Worm (Caenorhabditis elegans) whole organism, L1 larva: ENCODE data around the gene Y79H2A.4.

Experiments
- C04F5.9 ChIP-seq: sonication (generic microtip); optimal IDR thresholded peaks from 2 replicates; lab custom pipeline; 2016; ENCODE audit warnings: missing genetic modification characterization, missing compliant biosample characterization
- blmp-1 ChIP-seq: fragments of 150-350 bp; optimal IDR thresholded peaks from 2 replicates; lab custom pipeline; 2014; ENCODE audit warnings: missing biosample characterization, missing genetic modification characterization
- ceh-82 ChIP-seq, 3 experiments: fragments of 150-350 bp in 1 of 3; sonication (generic microtip) in 2 of 3; optimal IDR thresholded peaks; 2 replicates each; lab custom pipeline; 2014 to 2017; ENCODE audit warnings: missing biosample characterization in 3 of 3, missing genetic modification characterization in 3 of 3
- ceh-90 ChIP-seq: sonication (generic microtip); optimal IDR thresholded peaks from 2 replicates; lab custom pipeline; 2016; ENCODE audit warnings: missing genetic modification characterization, missing compliant biosample characterization
- ces-1 ChIP-seq: fragments of 150-350 bp; optimal IDR thresholded peaks from 2 replicates; lab custom pipeline; 2014; ENCODE audit warnings: missing biosample characterization, missing genetic modification reagents, missing genetic modification characterization
- dpl-1 ChIP-seq, 3 experiments: fragments of 150-350 bp in 2 of 3; sonication (generic microtip) in 1 of 3; optimal IDR thresholded peaks; 2 replicates each; lab custom pipeline; 2014 to 2017; ENCODE audit warnings: missing biosample characterization in 3 of 3, missing genetic modification characterization in 3 of 3, missing genetic modification reagents in 3 of 3
- efl-1 ChIP-seq, 4 experiments: fragments of 150-350 bp; optimal IDR thresholded peaks in 3 of 4; peaks in 1 of 4; 1 replicate in 1 of 4; 2 replicates in 3 of 4; lab custom pipeline; 2014; ENCODE audit warnings: missing biosample characterization in 2 of 4, missing genetic modification characterization in 2 of 4, missing genetic modification reagents in 2 of 4
- efl-3 ChIP-seq: fragments of 200-800 bp; sonication (Bioruptor generic); optimal IDR thresholded peaks from 2 replicates; lab custom pipeline; 2018; ENCODE audit warnings: mild to moderate bottlenecking, missing genetic modification characterization, missing compliant biosample characterization
- elt-2 ChIP-seq: sonication (generic microtip); optimal IDR thresholded peaks from 2 replicates; lab custom pipeline; 2016; ENCODE audit warnings: missing genetic modification characterization, mild to moderate bottlenecking, inconsistent platforms, missing compliant biosample characterization, missing genetic modification reagents
- elt-3 ChIP-seq, 6 experiments: fragments of 150-350 bp in 1 of 6; sonication (generic microtip); optimal IDR thresholded peaks; 2 replicates each; lab custom pipeline; 2017 to 2018; ENCODE audit warnings: missing biosample characterization in 6 of 6, missing genetic modification characterization in 6 of 6, inconsistent platforms in 1 of 6
- fkh-10 ChIP-seq: sonication (generic microtip); optimal IDR thresholded peaks from 2 replicates; lab custom pipeline; 2017; ENCODE audit warnings: missing biosample characterization, missing genetic modification reagents, missing genetic modification characterization
- grh-1 ChIP-seq: fragments of 200-800 bp; sonication (Bioruptor generic); IDR thresholded peaks from 2 replicates; pipeline ENCODE4 v1.3.6; 2022; ENCODE audit warnings: missing genetic modification reagents, missing genetic modification characterization, missing compliant biosample characterization
- irx-1 ChIP-seq: sonication (generic microtip); optimal IDR thresholded peaks from 2 replicates; lab custom pipeline; 2016; ENCODE audit warnings: missing genetic modification characterization, missing compliant biosample characterization
- lin-14 ChIP-seq: fragments of 200-800 bp; sonication (Bioruptor generic); optimal IDR thresholded peaks from 2 replicates; lab custom pipeline; 2018; ENCODE audit warnings: mild to moderate bottlenecking, missing genetic modification characterization, moderate library complexity, missing compliant biosample characterization
- lin-15B ChIP-seq: fragments of 150-350 bp; sonication (generic microtip); optimal IDR thresholded peaks from 3 replicates; lab custom pipeline; 2014; ENCODE audit warnings: missing biosample characterization, missing genetic modification characterization
- lin-35 ChIP-seq, 2 experiments: fragments of 150-350 bp; optimal IDR thresholded peaks; 2 replicates each; lab custom pipeline; 2014; ENCODE audit warnings: missing biosample characterization in 2 of 2, missing genetic modification characterization in 2 of 2, missing genetic modification reagents in 2 of 2
- lin-39 ChIP-seq: fragments of 150-350 bp; optimal IDR thresholded peaks from 2 replicates; lab custom pipeline; 2014; ENCODE audit warnings: missing biosample characterization, missing genetic modification reagents, missing genetic modification characterization
- lsy-2 ChIP-seq, 2 experiments: fragments of 150-350 bp; optimal IDR thresholded peaks; 2 replicates each; lab custom pipeline; 2014; ENCODE audit warnings: missing biosample characterization in 2 of 2, missing genetic modification characterization in 2 of 2
- mdl-1 ChIP-seq, 2 experiments: fragments of 150-350 bp; optimal IDR thresholded peaks; 2 replicates each; lab custom pipeline; 2014 to 2017; ENCODE audit warnings: missing biosample characterization in 2 of 2, missing genetic modification characterization in 2 of 2, inconsistent platforms in 1 of 2
- mep-1 ChIP-seq: fragments of 150-350 bp; optimal IDR thresholded peaks from 2 replicates; lab custom pipeline; 2014; ENCODE audit warnings: missing biosample characterization, missing genetic modification characterization
- nhr-11 ChIP-seq: fragments of 150-350 bp; optimal IDR thresholded peaks from 2 replicates; lab custom pipeline; 2014; ENCODE audit warnings: missing biosample characterization, missing genetic modification characterization
- nhr-20 ChIP-seq: sonication (generic microtip); optimal IDR thresholded peaks from 2 replicates; lab custom pipeline; 2016; ENCODE audit warnings: mild to moderate bottlenecking, missing genetic modification characterization, missing compliant biosample characterization
- nhr-28 ChIP-seq: fragments of 150-350 bp; optimal IDR thresholded peaks from 2 replicates; lab custom pipeline; 2014; ENCODE audit warnings: missing biosample characterization, missing genetic modification characterization
- nhr-71 ChIP-seq: sonication (generic microtip); optimal IDR thresholded peaks from 2 replicates; lab custom pipeline; 2016; ENCODE audit warnings: mild to moderate bottlenecking, missing genetic modification characterization, moderate library complexity, missing compliant biosample characterization
- nhr-84 ChIP-seq: sonication (generic microtip); optimal IDR thresholded peaks from 2 replicates; lab custom pipeline; 2017; ENCODE audit warnings: missing biosample characterization, missing genetic modification characterization
- nhr-85 ChIP-seq: sonication (generic microtip); peaks from one replicate; lab custom pipeline; 2016; ENCODE audit warnings: missing genetic modification characterization, inconsistent platforms, missing compliant biosample characterization
- nhr-90 ChIP-seq: sonication (generic microtip); optimal IDR thresholded peaks from 2 replicates; lab custom pipeline; 2016; ENCODE audit warnings: mild to moderate bottlenecking, missing genetic modification characterization, missing compliant biosample characterization; ENCODE audit not compliant: poor library complexity
- pag-3 ChIP-seq: sonication (generic microtip); optimal IDR thresholded peaks from 2 replicates; lab custom pipeline; 2017; ENCODE audit warnings: missing genetic modification characterization, mild to moderate bottlenecking, missing compliant biosample characterization, antibody characterized with exemption, borderline replicate concordance; ENCODE audit not compliant: insufficient read depth
- rnt-1 ChIP-seq: sonication (generic microtip); optimal IDR thresholded peaks from 2 replicates; lab custom pipeline; 2016; ENCODE audit warnings: mild to moderate bottlenecking, missing genetic modification characterization, moderate library complexity, missing compliant biosample characterization
- skn-1 ChIP-seq: fragments of 150-350 bp; optimal IDR thresholded peaks from 2 replicates; lab custom pipeline; 2014; ENCODE audit warnings: missing biosample characterization, missing genetic modification characterization
- snu-23 ChIP-seq: sonication (generic microtip); optimal IDR thresholded peaks from 2 replicates; lab custom pipeline; 2016; ENCODE audit warnings: missing genetic modification characterization, missing compliant biosample characterization
- sox-4 ChIP-seq: sonication (generic microtip); optimal IDR thresholded peaks from 2 replicates; lab custom pipeline; 2016; ENCODE audit warnings: missing genetic modification characterization, missing compliant biosample characterization
- sptf-1 ChIP-seq: fragments of 150-350 bp; optimal IDR thresholded peaks from 2 replicates; lab custom pipeline; 2014; ENCODE audit warnings: missing biosample characterization, missing genetic modification characterization
- swsn-7 ChIP-seq: sonication (generic microtip); optimal IDR thresholded peaks from 2 replicates; lab custom pipeline; 2016; ENCODE audit warnings: missing genetic modification characterization, missing compliant biosample characterization
- tlp-1 ChIP-seq: fragments of 150-350 bp; optimal IDR thresholded peaks from 2 replicates; lab custom pipeline; 2014; ENCODE audit warnings: missing biosample characterization, missing genetic modification characterization
- unc-130 ChIP-seq: fragments of 150-350 bp; optimal IDR thresholded peaks from 2 replicates; lab custom pipeline; 2017; ENCODE audit warnings: missing biosample characterization, missing genetic modification characterization, inconsistent platforms
- unc-86 ChIP-seq: sonication (generic microtip); optimal IDR thresholded peaks from 2 replicates; lab custom pipeline; 2016; ENCODE audit warnings: missing genetic modification characterization, missing compliant biosample characterization
- xbp-1 ChIP-seq: sonication (generic microtip); optimal IDR thresholded peaks from 2 replicates; lab custom pipeline; 2016; ENCODE audit warnings: missing genetic modification characterization, missing compliant biosample characterization
- ztf-11 ChIP-seq, 2 experiments: sonication (generic microtip); optimal IDR thresholded peaks; 2 replicates each; lab custom pipeline; 2016 to 2017; ENCODE audit warnings: missing genetic modification characterization in 2 of 2, missing biosample characterization in 1 of 2, missing compliant biosample characterization in 1 of 2
- ztf-4 ChIP-seq: fragments of 150-350 bp; optimal IDR thresholded peaks from 2 replicates; lab custom pipeline; 2014; ENCODE audit warnings: missing biosample characterization, missing genetic modification characterization

The Y79H2A.4 gene

ce11 chrIII:12015611-12016010, 25.5 kb upstream of the Y79H2A.4 start:
- TF ChIP-seq pag-3 (tag; lab: Kevin White, UChicago), result peak; percentile 62
- peak in 1 of 2 experiments; percentile 44 for TF ChIP-seq lin-35 (GFP tag; optimal IDR thresholded peaks at IDR 0.05; lab: Kevin White, UChicago)
- TF ChIP-seq nhr-85 (tag; lab: Kevin White, UChicago), result peak; percentile 77
- peak; percentile 58 for TF ChIP-seq nhr-20 (tag; lab: Kevin White, UChicago)
- peak; percentile 31 for TF ChIP-seq skn-1
- no peak for TF ChIP-seq lin-15B (tag; lab: Kevin White, UChicago)
- TF ChIP-seq snu-23 (GFP tag; lab: Kevin White, UChicago), result peak; percentile 61
- no peak for TF ChIP-seq ceh-82 (tag; optimal IDR thresholded peaks at IDR 0.05; lab: Kevin White, UChicago)
- TF ChIP-seq efl-1 (optimal IDR thresholded peaks at IDR 0.05; lab: Kevin White, UChicago), result peak in 1 of 2 experiments; percentile 5
- no peak for TF ChIP-seq efl-1 (GFP tag; optimal IDR thresholded peaks at IDR 0.05 in 1 of 2; lab: Kevin White, UChicago)
- peak in 1 of 2 experiments; percentile 15 for TF ChIP-seq mdl-1 (tag; optimal IDR thresholded peaks at IDR 0.05; lab: Kevin White, UChicago)
- peak; percentile 31 for TF ChIP-seq nhr-71 (tag; lab: Kevin White, UChicago)
- TF ChIP-seq fkh-10 (GFP tag; lab: Kevin White, UChicago), result no peak
- TF ChIP-seq lsy-2 (tag; optimal IDR thresholded peaks at IDR 0.05; lab: Kevin White, UChicago), result peak; percentile 8 to 24
- TF ChIP-seq unc-130 (tag; lab: Kevin White, UChicago), result peak; percentile 24
- peak in 2 of 6 experiments; percentile 12 to 38 for TF ChIP-seq elt-3 (tag; optimal IDR thresholded peaks at IDR 0.05; lab: Kevin White, UChicago)
- TF ChIP-seq xbp-1 (tag; lab: Kevin White, UChicago), result no peak
- no peak for TF ChIP-seq tlp-1 (tag; lab: Kevin White, UChicago)
- peak; percentile 35 for TF ChIP-seq mep-1 (tag; lab: Kevin White, UChicago)
- TF ChIP-seq grh-1 (GFP tag; lab: Robert Waterston, UW), result peak; percentile 11; the same call in 1 of the 2 replicates
- TF ChIP-seq ztf-11 (tag; optimal IDR thresholded peaks at IDR 0.05; lab: Kevin White, UChicago), result no peak
- peak; percentile 51 for TF ChIP-seq lin-14 (GFP tag; lab: Kevin White, UChicago)
- TF ChIP-seq blmp-1, result peak; percentile 70
- TF ChIP-seq elt-2 (tag; lab: Kevin White, UChicago), result no peak

- TF ChIP-seq xbp-1 (tag; lab: Kevin White, UChicago) (no peak), nhr-85 (tag; lab: Kevin White, UChicago) (peak; percentile 83), elt-3 (tag; optimal IDR thresholded peaks at IDR 0.05; lab: Kevin White, UChicago) (peak in 1 of 6 experiments; percentile 15), ces-1 (GFP tag; lab: Kevin White, UChicago) (no peak), lin-35 (GFP tag; optimal IDR thresholded peaks at IDR 0.05; lab: Kevin White, UChicago) (no peak), swsn-7 (no peak), blmp-1 (peak; percentile 91), nhr-90 (tag; lab: Kevin White, UChicago) (no peak), lin-39 (no peak), sox-4 (no peak)
Measured at ce11 chrIII:12017999-12018398, 23.1 kb upstream of the Y79H2A.4 start.

ce11 chrIII:12020074-12020602, 21.0 kb upstream of the Y79H2A.4 start, which contains the start of gene brp-1:
TSS of gene brp-1 (plus strand) at chrIII:12020552.
- TF ChIP-seq efl-1 (optimal IDR thresholded peaks at IDR 0.05; lab: Kevin White, UChicago) (no peak), efl-1 (GFP tag; optimal IDR thresholded peaks at IDR 0.05 in 1 of 2; lab: Kevin White, UChicago) (no peak), xbp-1 (tag; lab: Kevin White, UChicago) (peak; percentile 9), snu-23 (GFP tag; lab: Kevin White, UChicago) (peak; percentile 42), lin-14 (GFP tag; lab: Kevin White, UChicago) (peak; percentile 2), nhr-11 (tag; lab: Kevin White, UChicago) (no peak), swsn-7 (no peak), mdl-1 (tag; optimal IDR thresholded peaks at IDR 0.05; lab: Kevin White, UChicago) (peak in 1 of 2 experiments; percentile 27), tlp-1 (tag; lab: Kevin White, UChicago) (no peak), blmp-1 (peak; percentile 69), sox-4 (no peak), lin-35 (GFP tag; optimal IDR thresholded peaks at IDR 0.05; lab: Kevin White, UChicago) (peak in 1 of 2 experiments; percentile 58), dpl-1 (GFP tag; optimal IDR thresholded peaks at IDR 0.05; lab: Kevin White, UChicago) (peak in 1 of 3 experiments; percentile 14), grh-1 (GFP tag; lab: Robert Waterston, UW) (peak; percentile 58), rnt-1 (tag; lab: Kevin White, UChicago) (no peak), ceh-90 (tag; lab: Kevin White, UChicago) (no peak), nhr-71 (tag; lab: Kevin White, UChicago) (peak; percentile 20), ztf-4 (tag; lab: Kevin White, UChicago) (no peak), lsy-2 (tag; optimal IDR thresholded peaks at IDR 0.05; lab: Kevin White, UChicago) (peak in 1 of 2 experiments; percentile 80), irx-1 (tag; lab: Kevin White, UChicago) (no peak), nhr-20 (tag; lab: Kevin White, UChicago) (peak; percentile 57), nhr-84 (tag; lab: Kevin White, UChicago) (no peak), unc-86 (no peak), nhr-28 (no peak), nhr-90 (tag; lab: Kevin White, UChicago) (peak; percentile 20), pag-3 (tag; lab: Kevin White, UChicago) (no peak), skn-1 (peak; percentile 28), elt-3 (tag; optimal IDR thresholded peaks at IDR 0.05; lab: Kevin White, UChicago) (peak in 2 of 6 experiments; percentile 57 to 89), nhr-85 (tag; lab: Kevin White, UChicago) (peak; percentile 91), lin-15B (tag; lab: Kevin White, UChicago) (no peak), efl-3 (GFP tag; lab: Kevin White, UChicago) (no peak), sptf-1 (tag; lab: Kevin White, UChicago) (no peak), C04F5.9 (tag; lab: Kevin White, UChicago) (no peak)
- TF ChIP-seq, all 84 proteins: peak for 15
